Fruit fly (Drosophila melanogaster): ENCODE results near the gene CG3546.

DNA sequence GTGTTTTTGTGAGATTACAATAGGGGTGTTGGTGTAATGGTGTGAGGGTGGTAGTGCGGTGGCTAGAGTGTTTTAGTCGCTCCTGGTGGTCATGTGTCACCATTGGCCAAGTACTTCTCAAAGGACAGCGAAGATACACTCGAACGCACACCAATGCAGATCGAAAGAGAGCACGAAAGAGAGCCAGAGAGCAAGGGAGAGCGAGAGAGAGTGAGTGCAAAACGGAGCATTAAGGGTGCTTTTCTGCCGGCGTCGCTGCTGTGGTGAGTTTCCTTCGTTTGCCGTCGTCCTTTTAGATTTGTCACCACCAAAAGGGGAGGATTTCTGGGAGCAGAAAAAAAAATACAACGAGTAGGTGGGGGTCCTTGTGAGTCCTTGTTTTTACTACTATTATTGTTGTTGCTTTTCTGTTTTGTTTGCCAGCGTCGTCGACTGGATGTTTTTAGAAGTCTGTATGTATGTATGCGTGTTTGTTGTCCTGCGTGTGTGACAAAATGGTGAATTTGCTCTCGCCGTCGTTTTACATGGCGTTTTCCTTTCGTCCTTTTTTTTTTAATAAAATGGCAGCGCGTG is 49.7 kb upstream of the CG3546 start:
- TF ChIP-seq CG8159 (tag; optimal IDR thresholded peaks at IDR 0.05), result no peak
- TF ChIP-seq CG13204 (GFP tag; optimal IDR thresholded peaks at IDR 0.05), result no peak
- no peak for TF ChIP-seq CG32121 (GFP tag; IDR thresholded peaks at IDR 0.05)
- TF ChIP-seq CG8301 (tag; optimal IDR thresholded peaks at IDR 0.05), result no peak
- TF ChIP-seq CG34367 (tag; optimal IDR thresholded peaks at IDR 0.05), result no peak

Data from whole organism, pupa.